Worm (Caenorhabditis elegans) whole organism, L2 larva: ENCODE data around the gene ugt-41.

Experiments
- C34F6.9 ChIP-seq: fragments of 150-350 bp; optimal IDR thresholded peaks from 2 replicates; lab custom pipeline; 2014; ENCODE audit warnings: missing biosample characterization, missing genetic modification characterization
- F13H6.1 ChIP-seq: sonication (generic microtip); optimal IDR thresholded peaks from 2 replicates; lab custom pipeline; 2016; ENCODE audit warnings: missing genetic modification characterization, missing compliant biosample characterization
- ZK546.5 ChIP-seq: sonication (generic microtip); optimal IDR thresholded peaks from 2 replicates; lab custom pipeline; 2017; ENCODE audit warnings: missing biosample characterization, missing genetic modification characterization
- alr-1 ChIP-seq: fragments of 150-350 bp; optimal IDR thresholded peaks from 2 replicates; lab custom pipeline; 2014; ENCODE audit warnings: missing biosample characterization, missing genetic modification characterization
- aly-2 ChIP-seq: fragments of 150-350 bp; optimal IDR thresholded peaks from 2 replicates; lab custom pipeline; 2014; ENCODE audit warnings: missing biosample characterization, missing genetic modification characterization
- ama-1 ChIP-seq: fragments of 150-350 bp; optimal IDR thresholded peaks from 2 replicates; lab custom pipeline; 2018; ENCODE audit warnings: inconsistent platforms
- blmp-1 ChIP-seq: sonication (generic microtip); optimal IDR thresholded peaks from 2 replicates; lab custom pipeline; 2017; ENCODE audit warnings: missing genetic modification characterization, mild to moderate bottlenecking, missing compliant biosample characterization, antibody characterized with exemption, moderate library complexity; ENCODE audit not compliant: insufficient read depth
- ceh-16 ChIP-seq: fragments of 150-350 bp; optimal IDR thresholded peaks from 2 replicates; lab custom pipeline; 2014; ENCODE audit warnings: missing biosample characterization, missing genetic modification characterization
- ceh-82 ChIP-seq: fragments of 150-350 bp; optimal IDR thresholded peaks from 2 replicates; lab custom pipeline; 2014; ENCODE audit warnings: missing biosample characterization, missing genetic modification characterization
- crh-2 ChIP-seq: sonication (generic microtip); optimal IDR thresholded peaks from 2 replicates; lab custom pipeline; 2017; ENCODE audit warnings: missing biosample characterization, missing genetic modification characterization
- dmd-4 ChIP-seq: sonication (generic microtip); optimal IDR thresholded peaks from 2 replicates; lab custom pipeline; 2017; ENCODE audit warnings: missing biosample characterization, missing genetic modification characterization
- egl-27 ChIP-seq: sonication (generic microtip); optimal IDR thresholded peaks from 3 replicates; lab custom pipeline; 2017; ENCODE audit warnings: missing biosample characterization, missing genetic modification reagents, missing genetic modification characterization
- elt-1 ChIP-seq: fragments of 150-350 bp; optimal IDR thresholded peaks from 2 replicates; lab custom pipeline; 2014; ENCODE audit warnings: missing biosample characterization, missing genetic modification characterization
- elt-3 ChIP-seq: sonication (generic microtip); optimal IDR thresholded peaks from 2 replicates; lab custom pipeline; 2017; ENCODE audit warnings: missing biosample characterization, missing genetic modification characterization
- fos-1 ChIP-seq: fragments of 150-350 bp; optimal IDR thresholded peaks from 2 replicates; lab custom pipeline; 2014; ENCODE audit warnings: missing biosample characterization, missing genetic modification characterization
- gmeb-1 ChIP-seq: fragments of 150-350 bp; optimal IDR thresholded peaks from 2 replicates; lab custom pipeline; 2014; ENCODE audit warnings: missing biosample characterization, missing genetic modification characterization
- lin-11 ChIP-seq: fragments of 150-350 bp; sonication (generic microtip); optimal IDR thresholded peaks from 2 replicates; lab custom pipeline; 2014; ENCODE audit warnings: missing biosample characterization, missing genetic modification characterization, inconsistent platforms, mixed read lengths
- lin-13 ChIP-seq: fragments of 150-350 bp; optimal IDR thresholded peaks from 2 replicates; lab custom pipeline; 2014; ENCODE audit warnings: missing biosample characterization, missing genetic modification reagents, missing genetic modification characterization
- lsy-2 ChIP-seq, 2 experiments: fragments of 150-350 bp in 1 of 2; sonication (generic microtip) in 1 of 2; optimal IDR thresholded peaks; 2 replicates each; lab custom pipeline; 2014 to 2017; ENCODE audit warnings: missing biosample characterization in 2 of 2, missing genetic modification characterization in 2 of 2
- mbf-1 ChIP-seq: sonication (generic microtip); optimal IDR thresholded peaks from 2 replicates; lab custom pipeline; 2017; ENCODE audit warnings: missing biosample characterization, missing genetic modification characterization
- nhr-10 ChIP-seq: sonication (generic microtip); optimal IDR thresholded peaks from 2 replicates; lab custom pipeline; 2017; ENCODE audit warnings: missing biosample characterization, missing genetic modification characterization
- nhr-11 ChIP-seq: fragments of 150-350 bp; optimal IDR thresholded peaks from 2 replicates; lab custom pipeline; 2014; ENCODE audit warnings: missing biosample characterization, missing genetic modification characterization
- nhr-12 ChIP-seq: fragments of 150-350 bp; optimal IDR thresholded peaks from 2 replicates; lab custom pipeline; 2014; ENCODE audit warnings: missing biosample characterization, missing genetic modification characterization
- nhr-129 ChIP-seq: fragments of 150-350 bp; optimal IDR thresholded peaks from 2 replicates; lab custom pipeline; 2014; ENCODE audit warnings: missing biosample characterization, missing genetic modification characterization
- nhr-21 ChIP-seq: fragments of 150-350 bp; optimal IDR thresholded peaks from 2 replicates; lab custom pipeline; 2014; ENCODE audit warnings: missing biosample characterization, missing genetic modification characterization
- nhr-25 ChIP-seq: fragments of 150-350 bp; sonication (generic microtip); optimal IDR thresholded peaks from 3 replicates; lab custom pipeline; 2014; ENCODE audit warnings: missing biosample characterization, missing genetic modification characterization
- nhr-77 ChIP-seq: fragments of 150-350 bp; optimal IDR thresholded peaks from 2 replicates; lab custom pipeline; 2014; ENCODE audit warnings: missing biosample characterization, missing genetic modification characterization
- peb-1 ChIP-seq: fragments of 150-350 bp; optimal IDR thresholded peaks from 2 replicates; lab custom pipeline; 2014; ENCODE audit warnings: missing biosample characterization, missing genetic modification characterization
- skn-1 ChIP-seq: sonication (generic microtip); optimal IDR thresholded peaks from 2 replicates; lab custom pipeline; 2017; ENCODE audit warnings: missing biosample characterization, missing genetic modification characterization
- sma-3 ChIP-seq: sonication (generic microtip); optimal IDR thresholded peaks from 2 replicates; lab custom pipeline; 2016; ENCODE audit warnings: missing genetic modification reagents, missing genetic modification characterization, missing compliant biosample characterization
- sma-9 ChIP-seq, 2 experiments: fragments of 150-350 bp in 1 of 2; sonication (generic microtip) in 1 of 2; optimal IDR thresholded peaks; 2 replicates each; lab custom pipeline; 2014 to 2016; ENCODE audit warnings: missing genetic modification characterization in 2 of 2, mild to moderate bottlenecking in 1 of 2, missing biosample characterization in 1 of 2, missing compliant biosample characterization in 1 of 2, missing genetic modification reagents in 1 of 2, moderate library complexity in 1 of 2
- snpc-4 ChIP-seq: fragments of 150-350 bp; optimal IDR thresholded peaks from 2 replicates; lab custom pipeline; 2014; ENCODE audit warnings: missing biosample characterization, missing genetic modification characterization
- unc-39 ChIP-seq: fragments of 150-350 bp; optimal IDR thresholded peaks from 2 replicates; lab custom pipeline; 2014; ENCODE audit warnings: missing biosample characterization, missing genetic modification characterization
- unc-55 ChIP-seq: fragments of 150-350 bp; sonication (generic microtip); optimal IDR thresholded peaks from 3 replicates; lab custom pipeline; 2014; ENCODE audit warnings: missing biosample characterization, missing genetic modification reagents, missing genetic modification characterization
- ztf-11 ChIP-seq: sonication (generic microtip); optimal IDR thresholded peaks from 2 replicates; lab custom pipeline; 2017; ENCODE audit warnings: missing biosample characterization, missing genetic modification characterization

Gene ugt-41

DNA sequence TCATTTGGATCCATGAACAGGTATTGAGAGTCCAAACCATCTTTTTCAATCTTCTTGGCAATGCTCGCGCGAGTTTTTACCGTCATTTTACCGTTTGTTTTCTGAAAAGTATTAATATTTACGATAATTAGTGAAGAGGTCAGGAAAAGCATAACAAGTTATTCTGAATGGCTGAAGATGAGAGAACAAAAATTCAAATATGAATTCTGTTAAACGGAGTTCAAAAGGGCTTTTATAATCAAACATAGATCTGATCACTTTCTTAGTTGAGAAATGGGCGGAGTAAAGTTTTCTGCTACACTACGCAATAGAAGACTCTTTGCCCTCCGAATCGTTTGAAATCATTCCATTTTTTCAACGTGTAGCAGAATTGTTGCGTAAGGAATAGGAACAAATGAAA is 10.3 kb downstream of the ugt-41 start, which contains the start of gene fat-7:
fat-7 (minus strand) TSS at position 101 of the 400 bp plus-strand sequence.
- TF ChIP-seq ceh-16 (no peak), snpc-4 (tag; lab: Kevin White, UChicago) (no peak), unc-39 (tag; lab: Kevin White, UChicago) (no peak), alr-1 (no peak), nhr-129 (tag; lab: Kevin White, UChicago) (no peak), ama-1 (lab: Kevin White, UChicago) (no peak), nhr-11 (tag; lab: Kevin White, UChicago) (no peak), ceh-82 (tag; lab: Kevin White, UChicago) (no peak), elt-1 (no peak), skn-1 (tag; lab: Kevin White, UChicago) (no peak), nhr-10 (no peak), unc-55 (GFP tag; lab: Kevin White, UChicago) (no peak), lin-11 (tag; lab: Kevin White, UChicago) (no peak), crh-2 (tag; lab: Kevin White, UChicago) (no peak), sma-3 (GFP tag; lab: Kevin White, UChicago) (no peak), gmeb-1 (no peak), peb-1 (tag; lab: Kevin White, UChicago) (no peak)

- no peak for TF ChIP-seq C34F6.9 (tag; lab: Kevin White, UChicago)
- no peak for TF ChIP-seq dmd-4
- TF ChIP-seq blmp-1 (tag; lab: Kevin White, UChicago) = no peak
- no peak for TF ChIP-seq nhr-25 (tag; lab: Kevin White, UChicago)
- TF ChIP-seq snpc-4 (tag; lab: Kevin White, UChicago) = no peak
- no peak for TF ChIP-seq mbf-1 (tag; lab: Kevin White, UChicago)
- TF ChIP-seq ZK546.5 (tag; lab: Kevin White, UChicago) = no peak
- TF ChIP-seq elt-3 (tag; lab: Kevin White, UChicago) = no peak
- TF ChIP-seq alr-1 = no peak
- TF ChIP-seq fos-1 = peak; percentile 77
- TF ChIP-seq skn-1 (tag; lab: Kevin White, UChicago) = no peak
- no peak for TF ChIP-seq peb-1 (tag; lab: Kevin White, UChicago)
- TF ChIP-seq crh-2 (tag; lab: Kevin White, UChicago) = no peak
- no peak for TF ChIP-seq elt-1
- peak; percentile 6 for TF ChIP-seq gmeb-1
- TF ChIP-seq, all 48 proteins: peak for 2
These were observed 12.8 kb downstream of the ugt-41 start, which contains the start of gene F10D2.8 for ce11 chrV:7150570-7150969. TSS of gene F10D2.8 (minus strand) at chrV:7150714.

- no peak for TF ChIP-seq unc-55 (GFP tag; lab: Kevin White, UChicago)
- TF ChIP-seq lin-11 (tag; lab: Kevin White, UChicago) = no peak
- no peak for TF ChIP-seq ztf-11
- no peak for TF ChIP-seq nhr-12 (tag; lab: Kevin White, UChicago)
- TF ChIP-seq ama-1 (lab: Kevin White, UChicago) = no peak
- no peak for TF ChIP-seq crh-2 (tag; lab: Kevin White, UChicago)
- no peak for TF ChIP-seq egl-27
- no peak for TF ChIP-seq lsy-2 (tag; optimal IDR thresholded peaks at IDR 0.05; lab: Kevin White, UChicago)
- no peak for TF ChIP-seq sma-9 (GFP tag; optimal IDR thresholded peaks at IDR 0.05; lab: Kevin White, UChicago)
- no peak for TF ChIP-seq sma-9 (tag; optimal IDR thresholded peaks at IDR 0.05; lab: Kevin White, UChicago)
- TF ChIP-seq alr-1 = no peak
- no peak for TF ChIP-seq ceh-16
- TF ChIP-seq gmeb-1 = no peak
These were observed 16.0 kb downstream of the ugt-41 start, which contains the start of gene ugt-38 for ce11 chrV:7147370-7147769. TSS of gene ugt-38 (minus strand) at chrV:7147470.

ce11 chrV:7145250-7145850 is 18.0 kb downstream of the ugt-41 start, which contains the start of gene ugt-37:
TSS of gene ugt-37 (minus strand) at chrV:7145318.
- no peak for TF ChIP-seq nhr-21 (tag; lab: Kevin White, UChicago)
- no peak for TF ChIP-seq aly-2
- no peak for TF ChIP-seq ceh-16
- TF ChIP-seq lin-13 (GFP tag; lab: Kevin White, UChicago) = no peak
- no peak for TF ChIP-seq F13H6.1 (tag; lab: Kevin White, UChicago)
- TF ChIP-seq egl-27 = no peak
- TF ChIP-seq nhr-77 = no peak
- no peak for TF ChIP-seq peb-1 (tag; lab: Kevin White, UChicago)
- TF ChIP-seq nhr-11 (tag; lab: Kevin White, UChicago) = no peak
- no peak for TF ChIP-seq elt-1
- TF ChIP-seq dmd-4 = no peak
